Worm (Caenorhabditis elegans) whole organism, L4 larva: ENCODE data around the gene T20G5.9.

Experiments
- F10B5.3 ChIP-seq: sonication (generic microtip); optimal IDR thresholded peaks from 2 replicates; lab custom pipeline; 2016; ENCODE audit warnings: mild to moderate bottlenecking, missing genetic modification characterization, missing compliant biosample characterization
- F26F4.8 ChIP-seq: fragments of 200-800 bp; sonication (Bioruptor generic); conservative IDR thresholded peaks from 2 replicates; pipeline ENCODE4 v1.3.6; 2022; ENCODE audit warnings: missing genetic modification characterization, missing compliant biosample characterization
- F37D6.2 ChIP-seq: sonication (generic microtip); optimal IDR thresholded peaks from 2 replicates; lab custom pipeline; 2016; ENCODE audit warnings: mild to moderate bottlenecking, missing genetic modification characterization, missing compliant biosample characterization
- F44E2.7 ChIP-seq: fragments of 200-800 bp; sonication (Bioruptor generic); IDR thresholded peaks from 2 replicates; pipeline ENCODE4 v2.1.2; 2022; ENCODE audit warnings: missing genetic modification characterization, missing compliant biosample characterization
- R02D3.7 ChIP-seq: fragments of 150-350 bp; sonication (generic microtip); optimal IDR thresholded peaks from 3 replicates; lab custom pipeline; 2014; ENCODE audit warnings: missing biosample characterization, missing genetic modification characterization
- Y5F2A.4 ChIP-seq: fragments of 200-800 bp; sonication (Bioruptor generic); optimal IDR thresholded peaks from 2 replicates; lab custom pipeline; 2018; ENCODE audit warnings: mild to moderate bottlenecking, missing genetic modification characterization, missing compliant biosample characterization
- ZK546.5 ChIP-seq, 2 experiments: sonication (generic microtip); optimal IDR thresholded peaks; 2 replicates each; lab custom pipeline; 2017; ENCODE audit warnings: missing biosample characterization in 2 of 2, missing genetic modification characterization in 2 of 2
- aly-2 ChIP-seq: sonication (generic microtip); optimal IDR thresholded peaks from 2 replicates; lab custom pipeline; 2018; ENCODE audit warnings: missing biosample characterization, missing genetic modification characterization
- ama-1 ChIP-seq: fragments of 150-350 bp; optimal IDR thresholded peaks from 2 replicates; lab custom pipeline; 2014; ENCODE audit warnings: inconsistent platforms, mixed read lengths
- attf-4 ChIP-seq: sonication (generic microtip); optimal IDR thresholded peaks from 3 replicates; lab custom pipeline; 2017; ENCODE audit warnings: missing biosample characterization, missing genetic modification characterization
- ceh-20 ChIP-seq: fragments of 200-800 bp; sonication (Bioruptor generic); IDR thresholded peaks from 2 replicates; pipeline ENCODE4 v1.3.6; 2022; ENCODE audit warnings: missing genetic modification reagents, missing genetic modification characterization, missing compliant biosample characterization
- ceh-28 ChIP-seq: fragments of 150-350 bp; optimal IDR thresholded peaks from 2 replicates; lab custom pipeline; 2014; ENCODE audit warnings: missing biosample characterization, missing genetic modification reagents, missing genetic modification characterization
- ceh-32 ChIP-seq: sonication (generic microtip); optimal IDR thresholded peaks from 2 replicates; lab custom pipeline; 2016; ENCODE audit warnings: mild to moderate bottlenecking, missing genetic modification characterization, missing compliant biosample characterization; ENCODE audit not compliant: poor library complexity
- ceh-44 ChIP-seq: fragments of 200-800 bp; sonication (Bioruptor generic); IDR thresholded peaks from 2 replicates; pipeline ENCODE4 v1.3.6; 2022; ENCODE audit warnings: missing genetic modification reagents, missing genetic modification characterization, missing compliant biosample characterization
- cey-2 ChIP-seq: sonication (generic microtip); optimal IDR thresholded peaks from 3 replicates; lab custom pipeline; 2017; ENCODE audit warnings: missing genetic modification characterization, mild to moderate bottlenecking, missing compliant biosample characterization, antibody characterized with exemption, borderline replicate concordance; ENCODE audit not compliant: insufficient read depth
- dmd-6 ChIP-seq: fragments of 200-800 bp; sonication (Bioruptor generic); IDR thresholded peaks from 2 replicates; pipeline ENCODE4 v1.3.6; 2022; ENCODE audit warnings: missing genetic modification reagents, missing genetic modification characterization, missing compliant biosample characterization
- dpl-1 ChIP-seq: fragments of 150-350 bp; optimal IDR thresholded peaks from 2 replicates; lab custom pipeline; 2014; ENCODE audit warnings: missing biosample characterization, missing genetic modification reagents, missing genetic modification characterization
- duxl-1 ChIP-seq: sonication (generic microtip); optimal IDR thresholded peaks from 2 replicates; lab custom pipeline; 2016; ENCODE audit warnings: mild to moderate bottlenecking, missing genetic modification characterization, moderate library complexity, missing compliant biosample characterization; ENCODE audit not compliant: poor library complexity
- egl-27 ChIP-seq: sonication (generic microtip); optimal IDR thresholded peaks from 3 replicates; lab custom pipeline; 2017; ENCODE audit warnings: missing biosample characterization, missing genetic modification reagents, missing genetic modification characterization
- fos-1 ChIP-seq: fragments of 150-350 bp; optimal IDR thresholded peaks from 2 replicates; lab custom pipeline; 2014; ENCODE audit warnings: missing biosample characterization, missing genetic modification characterization
- gei-8 ChIP-seq: fragments of 200-800 bp; sonication (Bioruptor generic); optimal IDR thresholded peaks from 2 replicates; lab custom pipeline; 2018; ENCODE audit warnings: mild to moderate bottlenecking, missing genetic modification characterization, missing compliant biosample characterization
- lin-1 ChIP-seq: fragments of 200-800 bp; sonication (Bioruptor generic); IDR thresholded peaks from 2 replicates; pipeline ENCODE4 v1.3.6; 2022; ENCODE audit warnings: missing genetic modification reagents, missing genetic modification characterization, missing compliant biosample characterization
- lin-13 ChIP-seq: fragments of 150-350 bp; optimal IDR thresholded peaks from 2 replicates; lab custom pipeline; 2014; ENCODE audit warnings: missing biosample characterization, missing genetic modification reagents, missing genetic modification characterization
- lin-15B ChIP-seq: fragments of 150-350 bp; sonication (generic microtip); optimal IDR thresholded peaks from 3 replicates; lab custom pipeline; 2014; ENCODE audit warnings: missing biosample characterization, missing genetic modification characterization
- lin-39 ChIP-seq: fragments of 150-350 bp; optimal IDR thresholded peaks from 2 replicates; lab custom pipeline; 2014; ENCODE audit warnings: missing biosample characterization, missing genetic modification reagents, missing genetic modification characterization
- lir-3 ChIP-seq: sonication (generic microtip); optimal IDR thresholded peaks from 2 replicates; lab custom pipeline; 2016; ENCODE audit warnings: mild to moderate bottlenecking, missing genetic modification characterization, missing compliant biosample characterization
- mdt-29 ChIP-seq: fragments of 200-800 bp; sonication (Bioruptor generic); IDR thresholded peaks from 2 replicates; pipeline ENCODE4 v1.3.6; 2022; ENCODE audit warnings: missing genetic modification reagents, missing genetic modification characterization, missing compliant biosample characterization
- mes-2 ChIP-seq: sonication (generic microtip); optimal IDR thresholded peaks from 2 replicates; lab custom pipeline; 2016; ENCODE audit warnings: missing genotype, mild to moderate bottlenecking, missing genetic modification characterization, missing compliant biosample characterization; ENCODE audit not compliant: poor library complexity, severe bottlenecking
- mxl-3 ChIP-seq: fragments of 200-800 bp; sonication (Bioruptor generic); optimal IDR thresholded peaks from 2 replicates; lab custom pipeline; 2018; ENCODE audit warnings: mild to moderate bottlenecking, missing genetic modification characterization, missing compliant biosample characterization
- nhr-10 ChIP-seq: fragments of 150-350 bp; optimal IDR thresholded peaks from 2 replicates; lab custom pipeline; 2014; ENCODE audit warnings: missing biosample characterization, missing genetic modification characterization
- nhr-102 ChIP-seq: sonication (generic microtip); optimal IDR thresholded peaks from 2 replicates; lab custom pipeline; 2016; ENCODE audit warnings: mild to moderate bottlenecking, missing genetic modification characterization, moderate library complexity, missing compliant biosample characterization
- nhr-11 ChIP-seq: fragments of 150-350 bp; optimal IDR thresholded peaks from 2 replicates; lab custom pipeline; 2014; ENCODE audit warnings: missing biosample characterization, missing genetic modification characterization
- nhr-25 ChIP-seq: sonication (generic microtip); optimal IDR thresholded peaks from 2 replicates; lab custom pipeline; 2017; ENCODE audit warnings: missing genetic modification characterization, mild to moderate bottlenecking, missing compliant biosample characterization, antibody characterized with exemption, moderate library complexity, borderline replicate concordance; ENCODE audit not compliant: insufficient read depth
- nhr-28 ChIP-seq: fragments of 150-350 bp; optimal IDR thresholded peaks from 2 replicates; lab custom pipeline; 2014; ENCODE audit warnings: missing biosample characterization, missing genetic modification characterization
- nhr-76 ChIP-seq: fragments of 150-350 bp; optimal IDR thresholded peaks from 2 replicates; lab custom pipeline; 2014; ENCODE audit warnings: missing biosample characterization, missing genetic modification characterization
- nhr-77 ChIP-seq: fragments of 150-350 bp; optimal IDR thresholded peaks from 2 replicates; lab custom pipeline; 2014; ENCODE audit warnings: missing biosample characterization, missing genetic modification characterization
- pha-4 ChIP-seq, 2 experiments: fragments of 150-350 bp in 1 of 2; fragments of 200-800 bp in 1 of 2; sonication (Bioruptor generic) in 1 of 2; IDR thresholded peaks in 1 of 2; optimal IDR thresholded peaks in 1 of 2; 2 replicates each; pipeline versions ENCODE4 v1.3.6 to Lab custom; 2014 to 2022; ENCODE audit warnings: missing genetic modification characterization in 2 of 2, missing genetic modification reagents in 2 of 2, missing biosample characterization in 1 of 2, missing compliant biosample characterization in 1 of 2
- php-3 ChIP-seq: fragments of 200-800 bp; sonication (Bioruptor generic); IDR thresholded peaks from 2 replicates; pipeline ENCODE4 v1.3.6; 2022; ENCODE audit warnings: missing genetic modification reagents, missing genetic modification characterization, missing compliant biosample characterization
- pqm-1 ChIP-seq: sonication (generic microtip); optimal IDR thresholded peaks from 2 replicates; lab custom pipeline; 2017; ENCODE audit warnings: missing biosample characterization, missing genetic modification characterization
- spr-1 ChIP-seq: sonication (generic microtip); optimal IDR thresholded peaks from 2 replicates; lab custom pipeline; 2016; ENCODE audit warnings: mild to moderate bottlenecking, missing genetic modification characterization, missing compliant biosample characterization
- spr-3 ChIP-seq: fragments of 200-800 bp; sonication (Bioruptor generic); optimal IDR thresholded peaks from 2 replicates; lab custom pipeline; 2018; ENCODE audit warnings: mild to moderate bottlenecking, missing genetic modification characterization, missing compliant biosample characterization
- tag-97 ChIP-seq: fragments of 200-800 bp; sonication (Bioruptor generic); IDR thresholded peaks from 2 replicates; pipeline ENCODE4 v1.3.6; 2022; ENCODE audit warnings: missing genetic modification characterization, missing compliant biosample characterization
- unc-62 ChIP-seq, 3 experiments: fragments of 150-350 bp in 1 of 3; sonication (generic microtip); optimal IDR thresholded peaks in 2 of 3; peaks in 1 of 3; 1 replicate in 1 of 3; 2 replicates in 2 of 3; lab custom pipeline; 2014 to 2017; ENCODE audit warnings: missing biosample characterization in 3 of 3, missing genetic modification characterization in 3 of 3, missing genetic modification reagents in 3 of 3, missing genotype in 1 of 3
- vab-7 ChIP-seq: fragments of 200-800 bp; sonication (Bioruptor generic); IDR thresholded peaks from 2 replicates; pipeline ENCODE4 v1.3.6; 2022; ENCODE audit warnings: missing genetic modification reagents, missing genetic modification characterization, missing compliant biosample characterization
- zag-1 ChIP-seq: fragments of 150-350 bp; optimal IDR thresholded peaks from 2 replicates; lab custom pipeline; 2014; ENCODE audit warnings: missing biosample characterization, missing genetic modification characterization
- zfp-3 ChIP-seq: fragments of 200-800 bp; sonication (Bioruptor generic); conservative IDR thresholded peaks from 2 replicates; pipeline ENCODE4 v1.3.6; 2022; ENCODE audit warnings: missing genetic modification reagents, missing genetic modification characterization, missing compliant biosample characterization
- ztf-11 ChIP-seq: fragments of 150-350 bp; optimal IDR thresholded peaks from 2 replicates; lab custom pipeline; 2014; ENCODE audit warnings: missing biosample characterization, missing genetic modification characterization

T20G5.9 gene

DNA sequence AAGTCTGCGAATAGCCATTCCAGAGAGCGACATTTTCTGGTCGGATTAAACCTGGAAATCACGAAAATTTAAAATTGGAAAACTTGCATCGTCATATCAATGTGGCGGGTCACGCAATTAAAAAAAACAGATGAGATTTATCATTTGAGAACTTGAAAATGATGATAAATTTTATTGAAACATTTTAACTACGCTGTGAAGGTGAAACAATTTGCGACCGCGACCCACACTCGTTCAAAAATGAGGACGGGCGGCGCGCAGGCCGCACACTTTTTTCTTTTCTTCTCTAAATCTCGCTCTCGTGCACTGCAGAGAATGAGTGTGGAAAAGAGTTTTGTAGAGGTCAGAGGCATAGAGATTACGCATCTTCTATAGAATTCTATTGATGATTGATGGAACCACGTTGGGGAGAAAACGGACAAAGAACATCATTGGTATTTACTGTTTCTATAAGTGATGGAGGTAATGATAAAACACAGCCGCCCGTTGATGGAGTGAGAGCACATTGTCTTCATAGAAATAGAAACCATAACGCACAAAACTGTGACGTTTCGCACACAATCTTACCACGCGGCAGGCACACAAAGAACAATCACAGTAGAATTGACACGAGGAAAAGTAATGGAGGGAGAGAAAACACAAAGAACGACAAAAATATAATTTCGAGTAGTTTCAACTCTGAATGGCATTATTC is 7.1 kb downstream of the T20G5.9 start, which contains the start of gene cts-1 (continued):
- TF ChIP-seq nhr-11 (tag; lab: Kevin White, UChicago) (peak; percentile 74), cey-2 (tag; lab: Kevin White, UChicago) (peak; percentile 69), nhr-28 (tag; lab: Kevin White, UChicago) (peak; percentile 97), ztf-11 (tag; lab: Kevin White, UChicago) (no peak)
- TF ChIP-seq, all 104 proteins: peak for 29

- TF ChIP-seq F26F4.8 (GFP tag; lab: Robert Waterston, UW), result no peak
- no peak for TF ChIP-seq pha-4 (GFP tag; IDR thresholded peaks at IDR 0.05; lab: Robert Waterston, UW)
- peak; percentile 57 for TF ChIP-seq pha-4 (tag; optimal IDR thresholded peaks at IDR 0.05; lab: Kevin White, UChicago)
- no peak for TF ChIP-seq mxl-3 (GFP tag; lab: Kevin White, UChicago)
- TF ChIP-seq aly-2 (tag; lab: Kevin White, UChicago), result no peak
- TF ChIP-seq lin-15B (tag; lab: Kevin White, UChicago), result no peak
- TF ChIP-seq nhr-76 (tag; lab: Kevin White, UChicago), result no peak
- no peak for TF ChIP-seq R02D3.7 (tag; lab: Kevin White, UChicago)
- no peak for TF ChIP-seq fos-1 (tag; lab: Kevin White, UChicago)
- TF ChIP-seq mes-2 (tag; lab: Kevin White, UChicago), result no peak
- TF ChIP-seq F37D6.2 (tag; lab: Kevin White, UChicago), result peak; percentile 30
- TF ChIP-seq vab-7, result no peak
- peak; percentile 9 for TF ChIP-seq egl-27
- no peak for TF ChIP-seq nhr-10 (tag; lab: Kevin White, UChicago)
- no peak for TF ChIP-seq lin-1
- TF ChIP-seq Y5F2A.4 (GFP tag; lab: Kevin White, UChicago), result no peak
- no peak for TF ChIP-seq ceh-20 (GFP tag; lab: Robert Waterston, UW)
- no peak for TF ChIP-seq lir-3
- no peak for TF ChIP-seq nhr-11 (tag; lab: Kevin White, UChicago)
- peak; percentile 68 for TF ChIP-seq nhr-28 (tag; lab: Kevin White, UChicago)
- peak; percentile 34 for TF ChIP-seq nhr-102 (tag; lab: Kevin White, UChicago)
- no peak for TF ChIP-seq lin-39 (tag; lab: Kevin White, UChicago)
- no peak for TF ChIP-seq gei-8 (GFP tag; lab: Kevin White, UChicago)
- TF ChIP-seq tag-97, result no peak
- TF ChIP-seq F10B5.3 (tag; lab: Kevin White, UChicago), result no peak
- no peak for TF ChIP-seq zfp-3
- TF ChIP-seq ZK546.5 (tag; optimal IDR thresholded peaks at IDR 0.05; lab: Kevin White, UChicago), result no peak
- no peak for TF ChIP-seq nhr-25 (tag; lab: Kevin White, UChicago)
- TF ChIP-seq ama-1 (lab: Kevin White, UChicago), result peak; percentile 18
- TF ChIP-seq attf-4, result no peak
- TF ChIP-seq duxl-1 (tag; lab: Kevin White, UChicago), result no peak
- no peak for TF ChIP-seq dmd-6
- no peak for TF ChIP-seq pqm-1
- TF ChIP-seq ceh-32 (tag; lab: Kevin White, UChicago), result no peak
- peak; percentile 66 for TF ChIP-seq nhr-77
- no peak for TF ChIP-seq ztf-11 (tag; lab: Kevin White, UChicago)
- TF ChIP-seq mdt-29 (GFP tag; lab: Robert Waterston, UW), result no peak
- TF ChIP-seq unc-62 (GFP tag; optimal IDR thresholded peaks at IDR 0.05 in 1 of 2; lab: Kevin White, UChicago), result no peak
- TF ChIP-seq unc-62 (tag; optimal IDR thresholded peaks at IDR 0.05; lab: Kevin White, UChicago), result no peak
- peak; percentile 68 for TF ChIP-seq lin-13 (GFP tag; lab: Kevin White, UChicago)
- no peak for TF ChIP-seq spr-1
- TF ChIP-seq zag-1 (tag; lab: Kevin White, UChicago), result no peak
- TF ChIP-seq php-3 (GFP tag; lab: Robert Waterston, UW), result no peak
- no peak for TF ChIP-seq ceh-28 (tag; lab: Kevin White, UChicago)
- no peak for TF ChIP-seq F44E2.7
- TF ChIP-seq ceh-44 (GFP tag; lab: Robert Waterston, UW), result no peak
- TF ChIP-seq dpl-1 (GFP tag; lab: Kevin White, UChicago), result peak; percentile 93
- TF ChIP-seq spr-3 (GFP tag; lab: Kevin White, UChicago), result no peak
Measured at ce11 chrIII:10218587-10218986, 8.9 kb downstream of the T20G5.9 start, which contains the start of the genes rde-4 and cox-14. rde-4 (minus strand) TSS chrIII:10218646. cox-14 (plus strand) TSS chrIII:10218942.
